Worm (Caenorhabditis elegans) whole organism, young adult: ENCODE results near the gene ptr-24.

Experiments
- B0336.3 ChIP-seq: fragments of 200-800 bp; sonication (Bioruptor generic); IDR thresholded peaks from 2 replicates; pipeline ENCODE4 v1.3.6; 2022; ENCODE audit warnings: missing genetic modification characterization, missing compliant biosample characterization
- C17E4.6 ChIP-seq: fragments of 200-800 bp; sonication (Bioruptor generic); IDR thresholded peaks from 2 replicates; pipeline ENCODE4 v1.3.6; 2022; ENCODE audit warnings: missing genetic modification reagents, missing genetic modification characterization, missing compliant biosample characterization
- K11D2.4 ChIP-seq: fragments of 200-800 bp; sonication (Bioruptor generic); IDR thresholded peaks from 2 replicates; pipeline ENCODE4 v1.3.6; 2022; ENCODE audit warnings: missing genetic modification reagents, missing genetic modification characterization, missing compliant biosample characterization
- Y56A3A.18 ChIP-seq: fragments of 200-800 bp; sonication (Bioruptor generic); IDR thresholded peaks from 2 replicates; pipeline ENCODE4 v1.3.6; 2022; ENCODE audit warnings: missing genetic modification reagents, missing genetic modification characterization, missing compliant biosample characterization
- atf-7 ChIP-seq: sonication (generic microtip); optimal IDR thresholded peaks from 2 replicates; lab custom pipeline; 2017; ENCODE audit warnings: mild to moderate bottlenecking, missing genetic modification characterization, missing compliant biosample characterization
- athp-1 ChIP-seq: sonication (generic microtip); optimal IDR thresholded peaks from 2 replicates; lab custom pipeline; 2017; ENCODE audit warnings: mild to moderate bottlenecking, missing genetic modification characterization, missing compliant biosample characterization
- attf-3 ChIP-seq: fragments of 200-800 bp; sonication (Bioruptor generic); conservative IDR thresholded peaks from 2 replicates; pipeline ENCODE4 v1.3.6; 2022; ENCODE audit warnings: missing genetic modification reagents, missing genetic modification characterization, missing compliant biosample characterization
- attf-5 ChIP-seq: fragments of 200-800 bp; sonication (Bioruptor generic); optimal IDR thresholded peaks from 2 replicates; lab custom pipeline; 2018; ENCODE audit warnings: mild to moderate bottlenecking, missing genetic modification characterization, missing compliant biosample characterization
- cebp-1 ChIP-seq, 2 experiments: fragments of 200-800 bp in 1 of 2; sonication (Bioruptor generic) in 1 of 2; sonication (generic microtip) in 1 of 2; IDR thresholded peaks in 1 of 2; optimal IDR thresholded peaks in 1 of 2; 2 replicates each; pipeline versions ENCODE4 v1.3.6 to Lab custom; 2017 to 2022; ENCODE audit warnings: missing compliant biosample characterization in 2 of 2, missing genetic modification characterization in 2 of 2, mild to moderate bottlenecking in 1 of 2, missing genetic modification reagents in 1 of 2, moderate library complexity in 1 of 2
- cebp-2 ChIP-seq: fragments of 200-800 bp; sonication (Bioruptor generic); IDR thresholded peaks from 2 replicates; pipeline ENCODE4 v1.3.6; 2022; ENCODE audit warnings: missing genetic modification characterization, missing compliant biosample characterization
- ceh-79 ChIP-seq: sonication (generic microtip); optimal IDR thresholded peaks from 2 replicates; lab custom pipeline; 2017; ENCODE audit warnings: mild to moderate bottlenecking, missing genetic modification characterization, missing compliant biosample characterization
- chd-7 ChIP-seq: sonication (generic microtip); optimal IDR thresholded peaks from 2 replicates; lab custom pipeline; 2016; ENCODE audit warnings: mild to moderate bottlenecking, missing genetic modification characterization, moderate library complexity, missing compliant biosample characterization
- die-1 ChIP-seq: sonication (generic microtip); optimal IDR thresholded peaks from 2 replicates; lab custom pipeline; 2016; ENCODE audit warnings: missing genotype, mild to moderate bottlenecking, missing genetic modification characterization, missing compliant biosample characterization
- dox-1 ChIP-seq: fragments of 200-800 bp; sonication (Bioruptor generic); IDR thresholded peaks from 2 replicates; pipeline ENCODE4 v1.3.6; 2022; ENCODE audit warnings: missing genetic modification reagents, missing genetic modification characterization, missing compliant biosample characterization
- dpl-1 ChIP-seq: fragments of 150-350 bp; optimal IDR thresholded peaks from 2 replicates; lab custom pipeline; 2014; ENCODE audit warnings: missing biosample characterization, missing genetic modification reagents, missing genetic modification characterization
- egrh-3 ChIP-seq: fragments of 200-800 bp; sonication (Bioruptor generic); IDR thresholded peaks from 2 replicates; pipeline ENCODE4 v1.3.6; 2022; ENCODE audit warnings: missing genetic modification reagents, missing genetic modification characterization, missing compliant biosample characterization
- ekl-4 ChIP-seq: fragments of 200-800 bp; sonication (Bioruptor generic); IDR thresholded peaks from 2 replicates; pipeline ENCODE4 v1.3.6; 2022; ENCODE audit warnings: missing genetic modification reagents, missing genetic modification characterization, missing compliant biosample characterization
- ets-4 ChIP-seq: fragments of 200-800 bp; sonication (Bioruptor generic); optimal IDR thresholded peaks from 2 replicates; lab custom pipeline; 2018; ENCODE audit warnings: mild to moderate bottlenecking, missing genetic modification characterization, missing compliant biosample characterization
- gei-17 ChIP-seq: fragments of 200-800 bp; sonication (Bioruptor generic); optimal IDR thresholded peaks from 2 replicates; lab custom pipeline; 2018; ENCODE audit warnings: mild to moderate bottlenecking, missing genetic modification characterization, missing compliant biosample characterization
- hlh-26 ChIP-seq: fragments of 200-800 bp; sonication (Bioruptor generic); conservative IDR thresholded peaks from 2 replicates; pipeline ENCODE4 v1.3.6; 2022; ENCODE audit warnings: missing genetic modification reagents, missing genetic modification characterization, missing compliant biosample characterization
- hmg-1.2 ChIP-seq: fragments of 200-800 bp; sonication (Bioruptor generic); IDR thresholded peaks from 2 replicates; pipeline ENCODE4 v1.3.6; 2022; ENCODE audit warnings: missing genetic modification reagents, missing genetic modification characterization, missing compliant biosample characterization
- let-526 ChIP-seq: fragments of 200-800 bp; sonication (Bioruptor generic); IDR thresholded peaks from 2 replicates; pipeline ENCODE4 v1.3.6; 2022; ENCODE audit warnings: missing genetic modification reagents, missing genetic modification characterization, missing compliant biosample characterization
- let-607 ChIP-seq, 2 experiments: fragments of 200-800 bp in 1 of 2; sonication (Bioruptor generic) in 1 of 2; sonication (generic microtip) in 1 of 2; optimal IDR thresholded peaks; 2 replicates each; lab custom pipeline; 2016 to 2018; ENCODE audit warnings: mild to moderate bottlenecking in 2 of 2, missing compliant biosample characterization in 2 of 2, missing genetic modification characterization in 2 of 2, moderate library complexity in 2 of 2, missing genotype in 1 of 2
- lin-54 ChIP-seq: fragments of 200-800 bp; sonication (Bioruptor generic); optimal IDR thresholded peaks from 2 replicates; lab custom pipeline; 2018; ENCODE audit warnings: mild to moderate bottlenecking, missing genetic modification characterization, missing compliant biosample characterization
- lsl-1 ChIP-seq: fragments of 200-800 bp; sonication (Bioruptor generic); optimal IDR thresholded peaks from 2 replicates; lab custom pipeline; 2018; ENCODE audit warnings: mild to moderate bottlenecking, missing genetic modification characterization, moderate library complexity, missing compliant biosample characterization
- lsy-27 ChIP-seq: sonication (generic microtip); optimal IDR thresholded peaks from 2 replicates; lab custom pipeline; 2017; ENCODE audit warnings: missing genetic modification characterization, mild to moderate bottlenecking, missing compliant biosample characterization, antibody characterized with exemption, missing genotype, borderline replicate concordance; ENCODE audit not compliant: insufficient read depth
- madf-10 ChIP-seq: sonication (generic microtip); optimal IDR thresholded peaks from 2 replicates; lab custom pipeline; 2016; ENCODE audit warnings: mild to moderate bottlenecking, missing genetic modification characterization, missing compliant biosample characterization
- madf-3 ChIP-seq: fragments of 200-800 bp; sonication (Bioruptor generic); IDR thresholded peaks from 2 replicates; pipeline ENCODE4 v1.3.6; 2022; ENCODE audit warnings: missing genetic modification reagents, missing genetic modification characterization, missing compliant biosample characterization
- mcd-1 ChIP-seq: fragments of 200-800 bp; sonication (Bioruptor generic); IDR thresholded peaks from 2 replicates; pipeline ENCODE4 v1.3.6; 2022; ENCODE audit warnings: missing genetic modification reagents, missing genetic modification characterization, missing compliant biosample characterization
- mxl-1 ChIP-seq: sonication (generic microtip); optimal IDR thresholded peaks from 2 replicates; lab custom pipeline; 2016; ENCODE audit warnings: missing genetic modification characterization, missing compliant biosample characterization
- nfyb-1 ChIP-seq: fragments of 200-800 bp; sonication (Bioruptor generic); IDR thresholded peaks from 2 replicates; pipeline ENCODE4 v1.3.6; 2022; ENCODE audit warnings: missing genetic modification reagents, missing genetic modification characterization, missing compliant biosample characterization
- nhr-90 ChIP-seq: sonication (generic microtip); optimal IDR thresholded peaks from 2 replicates; lab custom pipeline; 2016; ENCODE audit warnings: missing genotype, mild to moderate bottlenecking, missing genetic modification characterization, missing compliant biosample characterization
- pbrm-1 ChIP-seq: fragments of 200-800 bp; sonication (Bioruptor generic); IDR thresholded peaks from 2 replicates; pipeline ENCODE4 v1.3.6; 2022; ENCODE audit warnings: missing genetic modification reagents, missing genetic modification characterization, missing compliant biosample characterization
- pha-4 ChIP-seq: fragments of 150-350 bp; sonication (generic microtip); optimal IDR thresholded peaks from 2 replicates; lab custom pipeline; 2014; ENCODE audit warnings: missing biosample characterization, missing genetic modification reagents, missing genetic modification characterization
- rcor-1 ChIP-seq: fragments of 200-800 bp; sonication (Bioruptor generic); IDR thresholded peaks from 2 replicates; pipeline ENCODE4 v1.3.6; 2022; ENCODE audit warnings: missing genetic modification reagents, missing genetic modification characterization, missing compliant biosample characterization
- rec-8 ChIP-seq, 2 experiments: sonication (generic microtip); optimal IDR thresholded peaks; 2 replicates each; lab custom pipeline; 2016; ENCODE audit warnings: mild to moderate bottlenecking in 2 of 2, missing genetic modification characterization in 2 of 2, missing genetic modification reagents in 2 of 2, missing genotype in 2 of 2, missing biosample characterization in 1 of 2, missing compliant biosample characterization in 1 of 2, moderate library complexity in 1 of 2
- snpc-1.1 ChIP-seq: sonication (generic microtip); optimal IDR thresholded peaks from 2 replicates; lab custom pipeline; 2017; ENCODE audit warnings: missing genetic modification characterization, mild to moderate bottlenecking, missing compliant biosample characterization, antibody characterized with exemption, moderate library complexity, missing genotype, missing genetic modification reagents; ENCODE audit not compliant: insufficient read depth
- snpc-4 ChIP-seq, 5 experiments: fragments of 150-350 bp in 1 of 5; sonication (generic microtip) in 4 of 5; optimal IDR thresholded peaks; 2 replicates each; lab custom pipeline; 2014 to 2018; ENCODE audit warnings: missing genetic modification characterization in 5 of 5, missing biosample characterization in 3 of 5, antibody characterized with exemption in 2 of 5, mild to moderate bottlenecking in 2 of 5, missing compliant biosample characterization in 2 of 5, missing genotype in 2 of 5, moderate library complexity in 2 of 5, missing genetic modification reagents in 1 of 5
- somi-1 ChIP-seq: fragments of 200-800 bp; sonication (Bioruptor generic); optimal IDR thresholded peaks from 2 replicates; lab custom pipeline; 2018; ENCODE audit warnings: mild to moderate bottlenecking, missing genetic modification characterization, missing compliant biosample characterization
- tbp1 ChIP-seq: fragments of 200-800 bp; sonication (Bioruptor generic); optimal IDR thresholded peaks from 2 replicates; lab custom pipeline; 2018; ENCODE audit warnings: mild to moderate bottlenecking, missing genetic modification characterization, missing compliant biosample characterization
- tlf-1 ChIP-seq: fragments of 200-800 bp; sonication (Bioruptor generic); optimal IDR thresholded peaks from 2 replicates; lab custom pipeline; 2018; ENCODE audit warnings: mild to moderate bottlenecking, missing genetic modification characterization, missing compliant biosample characterization
- unc-62 ChIP-seq: fragments of 150-350 bp; optimal IDR thresholded peaks from 2 replicates; lab custom pipeline; 2014; ENCODE audit warnings: missing biosample characterization, missing genetic modification reagents, missing genetic modification characterization
- zfh-2 ChIP-seq: fragments of 200-800 bp; sonication (Bioruptor generic); conservative IDR thresholded peaks from 2 replicates; pipeline ENCODE4 v1.3.6; 2022; ENCODE audit warnings: missing genetic modification reagents, missing genetic modification characterization, missing compliant biosample characterization
- zim-3 ChIP-seq: sonication (generic microtip); optimal IDR thresholded peaks from 2 replicates; lab custom pipeline; 2017; ENCODE audit warnings: mild to moderate bottlenecking, missing genetic modification characterization, moderate library complexity, missing compliant biosample characterization
- ztf-22 ChIP-seq: fragments of 200-800 bp; sonication (Bioruptor generic); optimal IDR thresholded peaks from 2 replicates; lab custom pipeline; 2018; ENCODE audit warnings: mild to moderate bottlenecking, missing genetic modification characterization, moderate library complexity, missing compliant biosample characterization
- ztf-26 ChIP-seq: sonication (generic microtip); optimal IDR thresholded peaks from 2 replicates; lab custom pipeline; 2017; ENCODE audit warnings: missing genetic modification characterization, missing compliant biosample characterization

The ptr-24 gene

ce11 chrX:13358573-13358972, 20.7 kb downstream of the ptr-24 start (continued):
- TF ChIP-seq hlh-26 (GFP tag; lab: Robert Waterston, UW) (no peak), unc-62 (GFP tag; lab: Kevin White, UChicago) (peak; percentile 33), nfyb-1 (GFP tag; lab: Robert Waterston, UW) (peak; percentile 55; the same call in 1 of the 2 replicates), atf-7 (peak; percentile 85), snpc-4 (GFP tag; optimal IDR thresholded peaks at IDR 0.05; lab: Kevin White, UChicago) (no peak), snpc-4 (tag; optimal IDR thresholded peaks at IDR 0.05; lab: Kevin White, UChicago) (peak in 3 of 4 experiments; percentile 7 to 55 (median 51)), nhr-90 (tag; lab: Kevin White, UChicago) (peak; percentile 37), pbrm-1 (0 out of 2 replicates have a peak, but pooled peaks have one; percentile 17), dpl-1 (GFP tag; lab: Kevin White, UChicago) (no peak), mcd-1 (GFP tag; lab: Robert Waterston, UW) (peak; percentile 33; the same call in 1 of the 2 replicates), madf-3 (GFP tag; lab: Robert Waterston, UW) (no peak), dox-1 (peak; percentile 66), C17E4.6 (GFP tag; lab: Robert Waterston, UW) (no peak), tlf-1 (peak; percentile 33), ceh-79 (tag; lab: Kevin White, UChicago) (no peak), attf-5 (peak; percentile 31), let-526 (GFP tag; lab: Robert Waterston, UW) (0 out of 2 replicates have a peak, but pooled peaks have one; percentile 15), die-1 (tag; lab: Kevin White, UChicago) (peak; percentile 9), athp-1 (no peak), rec-8 (tag; optimal IDR thresholded peaks at IDR 0.05; lab: Kevin White, UChicago) (no peak), ztf-26 (tag; lab: Kevin White, UChicago) (peak; percentile 94), zim-3 (tag; lab: Kevin White, UChicago) (no peak), lin-54 (GFP tag; lab: Kevin White, UChicago) (peak; percentile 15), rcor-1 (GFP tag; lab: Robert Waterston, UW) (no peak), let-607 (tag; optimal IDR thresholded peaks at IDR 0.05; lab: Kevin White, UChicago) (peak in 1 of 2 experiments; percentile 67), lsy-27 (no peak), tbp1 (GFP tag; lab: Kevin White, UChicago) (peak; percentile 47), ekl-4 (GFP tag; lab: Robert Waterston, UW) (no peak), egrh-3 (no peak), mxl-1 (tag; lab: Kevin White, UChicago) (no peak), cebp-2 (GFP tag; lab: Robert Waterston, UW) (0 out of 2 replicates have a peak, but pooled peaks have one; percentile 11), snpc-1.1 (tag; lab: Kevin White, UChicago) (no peak), B0336.3 (peak; percentile 60), ets-4 (GFP tag; lab: Kevin White, UChicago) (no peak), Y56A3A.18 (GFP tag; lab: Robert Waterston, UW) (no peak), hmg-1.2 (no peak), madf-10 (tag; lab: Kevin White, UChicago) (peak; percentile 48), lsl-1 (no peak), gei-17 (GFP tag; lab: Kevin White, UChicago) (peak; percentile 54), pha-4 (tag; lab: Kevin White, UChicago) (peak; percentile 48), chd-7 (tag; lab: Kevin White, UChicago) (peak; percentile 72), K11D2.4 (GFP tag; lab: Robert Waterston, UW) (peak; percentile 67; the same call in 1 of the 2 replicates), attf-3 (GFP tag; lab: Robert Waterston, UW) (no peak), somi-1 (GFP tag; lab: Kevin White, UChicago) (peak; percentile 86), cebp-1 (GFP tag; IDR thresholded peaks at IDR 0.05; lab: Robert Waterston, UW) (0 out of 2 replicates have a peak, but pooled peaks have one; percentile 17), cebp-1 (tag; optimal IDR thresholded peaks at IDR 0.05; lab: Kevin White, UChicago) (peak; percentile 78), zfh-2 (peak; percentile 82; the same call in 1 of the 2 replicates), ztf-22 (GFP tag; lab: Kevin White, UChicago) (peak; percentile 78)
